Worm (Caenorhabditis elegans): ENCODE measurements around the gene nep-8.

- no peak for TF ChIP-seq ama-1 (optimal IDR thresholded peaks at IDR 0.05)
- TF ChIP-seq ama-1 (GFP tag; optimal IDR thresholded peaks at IDR 0.05), result no peak
- no peak for TF ChIP-seq lsy-27 (tag; optimal IDR thresholded peaks at IDR 0.05; ENCODE audit: borderline replicate concordance, insufficient read depth)
- no peak for TF ChIP-seq F55B11.4 (tag; optimal IDR thresholded peaks at IDR 0.05; ENCODE audit: borderline replicate concordance, insufficient read depth)
- no peak for TF ChIP-seq gei-17 (GFP tag; optimal IDR thresholded peaks at IDR 0.05)
- TF ChIP-seq ekl-4 (GFP tag; IDR thresholded peaks at IDR 0.05), result no peak
- TF ChIP-seq F57C9.4 (tag; optimal IDR thresholded peaks at IDR 0.05), result no peak
- no peak for TF ChIP-seq nfya-1 (tag; optimal IDR thresholded peaks at IDR 0.05; ENCODE audit: borderline replicate concordance, insufficient read depth)
Measured at ce11 chrII:3374779-3375178, 28.9 kb upstream of the nep-8 start, which contains the start of gene bath-10.
